Fruit fly (Drosophila melanogaster) whole organism, pupa: ENCODE data around the gene heca.
A peak's percentile ranks its signal among the peaks of the same experiment; 100 is the strongest.

Source experiments
- CG10348 ChIP-seq: fragments of 200-800 bp; sonication (Bioruptor generic); IDR thresholded peaks from 2 replicates; pipeline ENCODE4 v1.3.6; 2022; ENCODE audit warnings: missing biosample characterization, missing genetic modification characterization
- CG12605 ChIP-seq: fragments of 200-800 bp; sonication (Bioruptor generic); IDR thresholded peaks from 2 replicates; pipeline ENCODE4 v1.3.6; 2022; ENCODE audit warnings: missing biosample characterization, missing genetic modification characterization
- CG13204 ChIP-seq: fragments of 200-800 bp; sonication (Bioruptor generic); optimal IDR thresholded peaks from 2 replicates; lab custom pipeline; 2018; ENCODE audit warnings: missing biosample characterization, mild to moderate bottlenecking, missing genetic modification characterization, moderate library complexity
- CG14655 ChIP-seq: fragments of 200-800 bp; sonication (Bioruptor generic); optimal IDR thresholded peaks from 3 replicates; lab custom pipeline; 2017; ENCODE audit warnings: mild to moderate bottlenecking, missing biosample characterization, missing genetic modification reagents, missing genetic modification characterization
- CG15710 ChIP-seq: fragments of 200-800 bp; sonication (Bioruptor generic); optimal IDR thresholded peaks from 2 replicates; lab custom pipeline; 2018; ENCODE audit warnings: missing biosample characterization, mild to moderate bottlenecking, missing genetic modification characterization, moderate library complexity
- CG17806 ChIP-seq: fragments of 200-800 bp; sonication (Bioruptor generic); optimal IDR thresholded peaks from 2 replicates; lab custom pipeline; 2018; ENCODE audit warnings: missing biosample characterization, mild to moderate bottlenecking, missing genetic modification characterization, moderate library complexity
- CG32121 ChIP-seq: fragments of 200-800 bp; sonication (Bioruptor generic); IDR thresholded peaks from 2 replicates; pipeline ENCODE4 v1.3.6; 2022; ENCODE audit warnings: missing biosample characterization, missing genetic modification characterization
- CG34367 ChIP-seq: fragments of 200-800 bp; sonication (Bioruptor generic); optimal IDR thresholded peaks from 2 replicates; lab custom pipeline; 2018; ENCODE audit warnings: missing biosample characterization, mild to moderate bottlenecking, missing genetic modification characterization
- CG4496 ChIP-seq: fragments of 200-800 bp; sonication (Bioruptor generic); IDR thresholded peaks from 3 replicates; pipeline ENCODE4 v1.3.6; 2022; ENCODE audit warnings: missing biosample characterization, missing genetic modification characterization
- CG8159 ChIP-seq: fragments of 200-800 bp; sonication (Bioruptor generic); optimal IDR thresholded peaks from 3 replicates; lab custom pipeline; 2018; ENCODE audit warnings: missing biosample characterization, mild to moderate bottlenecking, missing genetic modification characterization, moderate library complexity
- CG8301 ChIP-seq: fragments of 200-800 bp; sonication (Bioruptor generic); optimal IDR thresholded peaks from 2 replicates; lab custom pipeline; 2018; ENCODE audit warnings: missing biosample characterization, mild to moderate bottlenecking, missing genetic modification characterization
- CG9948 ChIP-seq: fragments of 200-800 bp; sonication (Bioruptor generic); optimal IDR thresholded peaks from 2 replicates; lab custom pipeline; 2018; ENCODE audit warnings: missing biosample characterization, mild to moderate bottlenecking, missing genetic modification characterization, moderate library complexity
- D1 ChIP-seq: fragments of 200-800 bp; sonication (Bioruptor generic); optimal IDR thresholded peaks from 2 replicates; lab custom pipeline; 2018; ENCODE audit warnings: missing biosample characterization, mild to moderate bottlenecking, missing genetic modification characterization, moderate library complexity
- EcR ChIP-seq: fragments of 200-800 bp; sonication (Bioruptor generic); optimal IDR thresholded peaks from 3 replicates; lab custom pipeline; 2019; ENCODE audit warnings: missing biosample characterization, missing genetic modification characterization, mild to moderate bottlenecking, moderate library complexity, missing genetic modification reagents
- Ets98B ChIP-seq: fragments of 200-800 bp; sonication (Bioruptor generic); IDR thresholded peaks from 2 replicates; pipeline ENCODE4 v1.3.6; 2022; ENCODE audit warnings: missing biosample characterization, missing genetic modification characterization
- Pif1A ChIP-seq: fragments of 200-800 bp; sonication (Bioruptor generic); optimal IDR thresholded peaks from 3 replicates; lab custom pipeline; 2016; ENCODE audit warnings: missing biosample characterization, missing genetic modification characterization
- Pif1B ChIP-seq: fragments of 200-800 bp; sonication (Bioruptor generic); optimal IDR thresholded peaks from 3 replicates; lab custom pipeline; 2016; ENCODE audit warnings: missing biosample characterization, missing genetic modification characterization
- Snoo ChIP-seq: fragments of 200-800 bp; sonication (Bioruptor generic); optimal IDR thresholded peaks from 3 replicates; lab custom pipeline; 2017; ENCODE audit warnings: missing biosample characterization, mild to moderate bottlenecking, missing genetic modification characterization, inconsistent platforms
- fd96Ca ChIP-seq: fragments of 200-800 bp; sonication (Bioruptor generic); IDR thresholded peaks from 3 replicates; pipeline ENCODE4 v1.3.6; 2022; ENCODE audit warnings: missing biosample characterization, missing genetic modification characterization
- gl ChIP-seq: fragments of 200-800 bp; sonication (Bioruptor generic); optimal IDR thresholded peaks from 2 replicates; lab custom pipeline; 2018; ENCODE audit warnings: missing biosample characterization, mild to moderate bottlenecking, missing genetic modification characterization
- rn ChIP-seq: fragments of 200-800 bp; sonication (Bioruptor generic); IDR thresholded peaks from 2 replicates; pipeline ENCODE4 v1.3.6; 2022; ENCODE audit warnings: missing biosample characterization, missing genetic modification characterization

Gene heca

dm6 chr3R:30294603-30295002 lies 16.9 kb downstream of the heca start:
- no peak for TF ChIP-seq CG9948 (tag; lab: Kevin White, UChicago)
- no peak for TF ChIP-seq Snoo (tag; lab: Kevin White, UChicago)
- no peak for TF ChIP-seq Pif1B
- no peak for TF ChIP-seq CG34367 (tag; lab: Kevin White, UChicago)
- no peak for TF ChIP-seq Ets98B (GFP tag; lab: Robert Waterston, UW)

- no peak for TF ChIP-seq CG13204 (GFP tag; lab: Kevin White, UChicago)
- no peak for TF ChIP-seq fd96Ca (GFP tag; lab: Robert Waterston, UW)
- TF ChIP-seq CG15710 (tag; lab: Kevin White, UChicago) = peak; percentile 56
- TF ChIP-seq CG8159 (tag; lab: Kevin White, UChicago) = peak; percentile 23
- peak; percentile 63 for TF ChIP-seq Snoo (tag; lab: Kevin White, UChicago)
- TF ChIP-seq Pif1B = peak; percentile 17
- no peak for TF ChIP-seq CG10348 (GFP tag; lab: Robert Waterston, UW)
- TF ChIP-seq Pif1A (GFP tag; lab: Kevin White, UChicago) = peak; percentile 27
- peak; percentile 19 for TF ChIP-seq CG34367 (tag; lab: Kevin White, UChicago)
Measured at dm6 chr3R:30295022-30295421, 17.3 kb downstream of the heca start.

dm6 chr3R:30296035-30296434 lies 18.3 kb downstream of the heca start:
- TF ChIP-seq CG4496 (GFP tag; lab: Robert Waterston, UW) (peak; percentile 99), rn (peak; percentile 95), CG15710 (tag; lab: Kevin White, UChicago) (peak; percentile 90), Ets98B (GFP tag; lab: Robert Waterston, UW) (peak; percentile 98), Pif1A (GFP tag; lab: Kevin White, UChicago) (peak; percentile 79), gl (tag; lab: Kevin White, UChicago) (peak; percentile 84), fd96Ca (GFP tag; lab: Robert Waterston, UW) (peak; percentile 98), CG12605 (peak; percentile 98), CG14655 (GFP tag; lab: Kevin White, UChicago) (peak; percentile 97), CG9948 (tag; lab: Kevin White, UChicago) (peak; percentile 91), CG34367 (tag; lab: Kevin White, UChicago) (peak; percentile 93), CG8301 (peak; percentile 95), CG10348 (GFP tag; lab: Robert Waterston, UW) (peak; percentile 82), Pif1B (peak; percentile 92), CG8159 (tag; lab: Kevin White, UChicago) (peak; percentile 93), D1 (tag; lab: Kevin White, UChicago) (peak; percentile 82), CG17806 (tag; lab: Kevin White, UChicago) (peak; percentile 95), CG13204 (GFP tag; lab: Kevin White, UChicago) (peak; percentile 83), Snoo (tag; lab: Kevin White, UChicago) (peak; percentile 95), CG32121 (peak; percentile 98), EcR (GFP tag; lab: Kevin White, UChicago) (peak; percentile 61)

dm6 chr3R:30296840-30297239 lies 19.1 kb downstream of the heca start:
- TF ChIP-seq D1 (tag; lab: Kevin White, UChicago) (no peak), CG14655 (GFP tag; lab: Kevin White, UChicago) (no peak), Pif1B (no peak), gl (tag; lab: Kevin White, UChicago) (no peak), CG13204 (GFP tag; lab: Kevin White, UChicago) (no peak), CG4496 (GFP tag; lab: Robert Waterston, UW) (no peak), CG17806 (tag; lab: Kevin White, UChicago) (no peak), CG8301 (no peak), CG9948 (tag; lab: Kevin White, UChicago) (no peak), CG10348 (GFP tag; lab: Robert Waterston, UW) (no peak), CG8159 (tag; lab: Kevin White, UChicago) (no peak), rn (no peak), fd96Ca (GFP tag; lab: Robert Waterston, UW) (no peak), Ets98B (GFP tag; lab: Robert Waterston, UW) (no peak), CG34367 (tag; lab: Kevin White, UChicago) (no peak), CG15710 (tag; lab: Kevin White, UChicago) (no peak), Snoo (tag; lab: Kevin White, UChicago) (no peak), CG12605 (no peak), CG32121 (no peak), Pif1A (GFP tag; lab: Kevin White, UChicago) (no peak)
- TF ChIP-seq, all 21 proteins: peak for 0

- TF ChIP-seq CG10348 (GFP tag; lab: Robert Waterston, UW) (no peak), CG8301 (no peak), CG14655 (GFP tag; lab: Kevin White, UChicago) (no peak), CG13204 (GFP tag; lab: Kevin White, UChicago) (no peak), CG9948 (tag; lab: Kevin White, UChicago) (no peak), CG4496 (GFP tag; lab: Robert Waterston, UW) (0 out of 3 replicates have a peak, but pooled peaks have one; percentile 9), D1 (tag; lab: Kevin White, UChicago) (no peak), CG12605 (no peak; the same call in 1 of the 2 replicates), Pif1B (peak; percentile 26), EcR (GFP tag; lab: Kevin White, UChicago) (peak; percentile 50), CG15710 (tag; lab: Kevin White, UChicago) (no peak), CG17806 (tag; lab: Kevin White, UChicago) (no peak), fd96Ca (GFP tag; lab: Robert Waterston, UW) (peak; percentile 38; the same call in 1 of the 3 replicates)
- TF ChIP-seq, all 21 proteins: peak for 4
Measured at dm6 chr3R:30297652-30298051, 19.9 kb downstream of the heca start.

- no peak for TF ChIP-seq CG15710 (tag; lab: Kevin White, UChicago)
- no peak for TF ChIP-seq CG9948 (tag; lab: Kevin White, UChicago)
- no peak for TF ChIP-seq CG13204 (GFP tag; lab: Kevin White, UChicago)
- TF ChIP-seq CG14655 (GFP tag; lab: Kevin White, UChicago) = no peak
- no peak for TF ChIP-seq EcR (GFP tag; lab: Kevin White, UChicago)
Measured at dm6 chr3R:30303351-30303750, 25.6 kb downstream of the heca start.
